Worm (Caenorhabditis elegans) whole organism, midembryonic: ENCODE data around the gene cpf-2.
A peak's percentile ranks its signal among the peaks of the same experiment; 100 is the strongest.

Experiments used
- T22C8.4 ChIP-seq: fragments of 200-800 bp; sonication (Bioruptor generic); IDR thresholded peaks from 2 replicates; pipeline ENCODE4 v1.3.6; 2022; ENCODE audit warnings: missing genetic modification characterization, missing compliant biosample characterization
- cog-1 ChIP-seq: sonication (generic microtip); optimal IDR thresholded peaks from 2 replicates; lab custom pipeline; 2016; ENCODE audit warnings: missing genetic modification characterization, missing compliant biosample characterization
- flt-1 ChIP-seq: fragments of 200-800 bp; sonication (Bioruptor generic); IDR thresholded peaks from 2 replicates; pipeline ENCODE4 v1.3.6; 2022; ENCODE audit warnings: missing genetic modification characterization, missing compliant biosample characterization
- klf-2 ChIP-seq: fragments of 200-800 bp; sonication (Bioruptor generic); conservative IDR thresholded peaks from 2 replicates; pipeline ENCODE4 v1.3.6; 2022; ENCODE audit warnings: missing genetic modification reagents, missing genetic modification characterization, missing compliant biosample characterization
- med-1 ChIP-seq: sonication (generic microtip); optimal IDR thresholded peaks from 2 replicates; lab custom pipeline; 2017; ENCODE audit warnings: missing genetic modification characterization, mild to moderate bottlenecking, missing compliant biosample characterization, antibody characterized with exemption, missing genetic modification reagents; ENCODE audit not compliant: insufficient read depth
- ref-1 ChIP-seq: fragments of 200-800 bp; sonication (Bioruptor generic); conservative IDR thresholded peaks from 2 replicates; pipeline ENCODE4 v1.3.6; 2022; ENCODE audit warnings: missing genetic modification reagents, missing genetic modification characterization, missing compliant biosample characterization
- tab-1 ChIP-seq: fragments of 200-800 bp; sonication (Bioruptor generic); IDR thresholded peaks from 2 replicates; pipeline ENCODE4 v1.3.6; 2022; ENCODE audit warnings: missing genetic modification characterization, missing compliant biosample characterization
- ztf-23 ChIP-seq: fragments of 200-800 bp; sonication (Bioruptor generic); IDR thresholded peaks from 2 replicates; pipeline ENCODE4 v1.3.6; 2022; ENCODE audit warnings: missing genetic modification reagents, missing genetic modification characterization, missing compliant biosample characterization
- ztf-29 ChIP-seq: fragments of 200-800 bp; sonication (Bioruptor generic); IDR thresholded peaks from 2 replicates; pipeline ENCODE4 v1.3.6; 2022; ENCODE audit warnings: missing genetic modification reagents, missing genetic modification characterization, missing compliant biosample characterization

The cpf-2 gene

ce11 chrIII:13302578-13302977 lies 33.9 kb upstream of the cpf-2 start:
- TF ChIP-seq ztf-23 (GFP tag; lab: Robert Waterston, UW) (no peak), ref-1 (GFP tag; lab: Robert Waterston, UW) (no peak), flt-1 (GFP tag; lab: Robert Waterston, UW) (no peak), cog-1 (tag; lab: Kevin White, UChicago) (no peak), med-1 (GFP tag; lab: Kevin White, UChicago) (no peak), klf-2 (GFP tag; lab: Robert Waterston, UW) (no peak), T22C8.4 (GFP tag; lab: Robert Waterston, UW) (no peak), ztf-29 (no peak), tab-1 (GFP tag; lab: Robert Waterston, UW) (no peak)

ce11 chrIII:13301983-13302382 lies 33.3 kb upstream of the cpf-2 start:
- TF ChIP-seq T22C8.4 (GFP tag; lab: Robert Waterston, UW) (no peak), ztf-29 (no peak), flt-1 (GFP tag; lab: Robert Waterston, UW) (0 out of 2 replicates have a peak, but pooled peaks have one; percentile 12), med-1 (GFP tag; lab: Kevin White, UChicago) (no peak)

ce11 chrIII:13298722-13299431 lies 30.2 kb upstream of the cpf-2 start, which contains the start of gene pgm-2:
Gene pgm-2 (plus strand): TSS chrIII:13299378.
- TF ChIP-seq ztf-23 (GFP tag; lab: Robert Waterston, UW) = no peak
- no peak for TF ChIP-seq klf-2 (GFP tag; lab: Robert Waterston, UW)
- no peak for TF ChIP-seq cog-1 (tag; lab: Kevin White, UChicago)

- TF ChIP-seq flt-1 (GFP tag; lab: Robert Waterston, UW) (peak; percentile 91), tab-1 (GFP tag; lab: Robert Waterston, UW) (peak; percentile 87), klf-2 (GFP tag; lab: Robert Waterston, UW) (peak; percentile 84), T22C8.4 (GFP tag; lab: Robert Waterston, UW) (peak; percentile 74), ztf-23 (GFP tag; lab: Robert Waterston, UW) (peak; percentile 93), ztf-29 (peak; percentile 88), ref-1 (GFP tag; lab: Robert Waterston, UW) (peak; percentile 64)
These were observed 27.7 kb upstream of the cpf-2 start, which contains the start of gene npp-18 for ce11 chrIII:13296289-13296874. Gene npp-18 (plus strand): TSS chrIII:13296853.

- TF ChIP-seq klf-2 (GFP tag; lab: Robert Waterston, UW) (peak; percentile 77), ztf-23 (GFP tag; lab: Robert Waterston, UW) (peak; percentile 86), flt-1 (GFP tag; lab: Robert Waterston, UW) (peak; percentile 67), med-1 (GFP tag; lab: Kevin White, UChicago) (peak; percentile 48), tab-1 (GFP tag; lab: Robert Waterston, UW) (peak; percentile 34; the same call in 1 of the 2 replicates)
These were observed 24.4 kb upstream of the cpf-2 start, which contains the start of gene set-25 for ce11 chrIII:13292971-13293514. Gene set-25 (minus strand): TSS chrIII:13293090.

- TF ChIP-seq klf-2 (GFP tag; lab: Robert Waterston, UW) (no peak), tab-1 (GFP tag; lab: Robert Waterston, UW) (no peak), med-1 (GFP tag; lab: Kevin White, UChicago) (no peak), T22C8.4 (GFP tag; lab: Robert Waterston, UW) (no peak), ztf-23 (GFP tag; lab: Robert Waterston, UW) (no peak), ref-1 (GFP tag; lab: Robert Waterston, UW) (no peak), ztf-29 (no peak), cog-1 (tag; lab: Kevin White, UChicago) (no peak), flt-1 (GFP tag; lab: Robert Waterston, UW) (no peak)
These were observed 16.7 kb upstream of the cpf-2 start, which contains the start of gene F56A8.8 for ce11 chrIII:13285421-13285820. Gene F56A8.8 (plus strand): TSS chrIII:13285721.

ce11 chrIII:13277881-13278500 lies 9.3 kb upstream of the cpf-2 start:
- 0 out of 2 replicates have a peak, but pooled peaks have one; percentile 18 for TF ChIP-seq klf-2 (GFP tag; lab: Robert Waterston, UW)
- no peak for TF ChIP-seq ref-1 (GFP tag; lab: Robert Waterston, UW)

- no peak for TF ChIP-seq cog-1 (tag; lab: Kevin White, UChicago)
- no peak for TF ChIP-seq klf-2 (GFP tag; lab: Robert Waterston, UW)
- no peak for TF ChIP-seq flt-1 (GFP tag; lab: Robert Waterston, UW)
- no peak for TF ChIP-seq ref-1 (GFP tag; lab: Robert Waterston, UW)
- TF ChIP-seq tab-1 (GFP tag; lab: Robert Waterston, UW) = no peak
- TF ChIP-seq ztf-29 = no peak
- TF ChIP-seq med-1 (GFP tag; lab: Kevin White, UChicago) = no peak
- TF ChIP-seq T22C8.4 (GFP tag; lab: Robert Waterston, UW) = no peak
- no peak for TF ChIP-seq ztf-23 (GFP tag; lab: Robert Waterston, UW)
These were observed 8.3 kb upstream of the cpf-2 start, which contains the start of gene unc-64 for ce11 chrIII:13276958-13277357. Gene unc-64 (plus strand): TSS chrIII:13277258.

- TF ChIP-seq ztf-29 = no peak
- no peak for TF ChIP-seq flt-1 (GFP tag; lab: Robert Waterston, UW)
- TF ChIP-seq cog-1 (tag; lab: Kevin White, UChicago) = no peak
- TF ChIP-seq ztf-23 (GFP tag; lab: Robert Waterston, UW) = no peak; the same call in 1 of the 2 replicates
- TF ChIP-seq T22C8.4 (GFP tag; lab: Robert Waterston, UW) = no peak
- no peak for TF ChIP-seq med-1 (GFP tag; lab: Kevin White, UChicago)
- no peak for TF ChIP-seq tab-1 (GFP tag; lab: Robert Waterston, UW)
- TF ChIP-seq ref-1 (GFP tag; lab: Robert Waterston, UW) = no peak
- TF ChIP-seq klf-2 (GFP tag; lab: Robert Waterston, UW) = no peak
These were observed 7.1 kb upstream of the cpf-2 start for ce11 chrIII:13275784-13276183.
